Worm (Caenorhabditis elegans) whole organism, late embryonic: Measurements from ENCODE around the gene lmtr-2.

ENCODE experiments used
- F13H6.1 ChIP-seq: sonication (generic microtip); optimal IDR thresholded peaks from 2 replicates; lab custom pipeline; 2016; ENCODE audit warnings: missing genetic modification characterization, missing compliant biosample characterization
- K02D7.2 ChIP-seq: sonication (generic microtip); optimal IDR thresholded peaks from 2 replicates; lab custom pipeline; 2017; ENCODE audit warnings: mild to moderate bottlenecking, missing genetic modification characterization, missing compliant biosample characterization
- K09A11.1 ChIP-seq: sonication (generic microtip); optimal IDR thresholded peaks from 2 replicates; lab custom pipeline; 2017; ENCODE audit warnings: antibody characterized with exemption, mild to moderate bottlenecking, missing genetic modification characterization, missing compliant biosample characterization; ENCODE audit not compliant: insufficient read depth
- ama-1 ChIP-seq: fragments of 150-350 bp; optimal IDR thresholded peaks from 2 replicates; lab custom pipeline; 2014
- ceh-18 ChIP-seq: sonication (generic microtip); optimal IDR thresholded peaks from 2 replicates; lab custom pipeline; 2016; ENCODE audit warnings: missing genetic modification characterization, missing compliant biosample characterization
- ceh-19 ChIP-seq: fragments of 200-800 bp; sonication (Bioruptor generic); optimal IDR thresholded peaks from 2 replicates; lab custom pipeline; 2018; ENCODE audit warnings: mild to moderate bottlenecking, missing genetic modification characterization, missing compliant biosample characterization
- ceh-31 ChIP-seq: sonication (generic microtip); optimal IDR thresholded peaks from 2 replicates; lab custom pipeline; 2016; ENCODE audit warnings: missing genetic modification characterization, missing compliant biosample characterization
- dmd-4 ChIP-seq: sonication (generic microtip); optimal IDR thresholded peaks from 2 replicates; lab custom pipeline; 2016; ENCODE audit warnings: borderline replicate concordance, missing genetic modification characterization, missing compliant biosample characterization
- elt-2 ChIP-seq: sonication (generic microtip); optimal IDR thresholded peaks from 2 replicates; lab custom pipeline; 2016; ENCODE audit warnings: missing genetic modification reagents, missing genetic modification characterization, missing compliant biosample characterization
- elt-4 ChIP-seq: sonication (generic microtip); optimal IDR thresholded peaks from 2 replicates; lab custom pipeline; 2016; ENCODE audit warnings: missing genetic modification characterization, missing compliant biosample characterization
- hlh-13 ChIP-seq: fragments of 200-800 bp; sonication (Bioruptor generic); optimal IDR thresholded peaks from 2 replicates; lab custom pipeline; 2018; ENCODE audit warnings: mild to moderate bottlenecking, missing genetic modification characterization, missing compliant biosample characterization
- hlh-30 ChIP-seq: sonication (generic microtip); optimal IDR thresholded peaks from 2 replicates; lab custom pipeline; 2017; ENCODE audit warnings: antibody characterized with exemption, missing genetic modification characterization, missing compliant biosample characterization; ENCODE audit not compliant: insufficient read depth
- hlh-6 ChIP-seq: sonication (generic microtip); optimal IDR thresholded peaks from 2 replicates; lab custom pipeline; 2016; ENCODE audit warnings: missing genotype, missing genetic modification characterization, missing compliant biosample characterization
- nfya-1 ChIP-seq: sonication (generic microtip); optimal IDR thresholded peaks from 2 replicates; lab custom pipeline; 2017; ENCODE audit warnings: missing genetic modification characterization, mild to moderate bottlenecking, missing compliant biosample characterization, antibody characterized with exemption, moderate library complexity
- nhr-11 ChIP-seq: fragments of 150-350 bp; optimal IDR thresholded peaks from 2 replicates; lab custom pipeline; 2014; ENCODE audit warnings: missing biosample characterization, missing genetic modification characterization
- nhr-232 ChIP-seq: sonication (generic microtip); optimal IDR thresholded peaks from 2 replicates; lab custom pipeline; 2016; ENCODE audit warnings: missing genetic modification characterization, missing compliant biosample characterization
- pag-3 ChIP-seq: sonication (generic microtip); optimal IDR thresholded peaks from 2 replicates; lab custom pipeline; 2016; ENCODE audit warnings: missing compliant biosample characterization, missing genetic modification characterization, borderline replicate concordance
- pha-4 ChIP-seq: fragments of 150-350 bp; optimal IDR thresholded peaks from 2 replicates; lab custom pipeline; 2018; ENCODE audit warnings: missing biosample characterization, missing genetic modification reagents, missing genetic modification characterization
- pqm-1 ChIP-seq: sonication (generic microtip); optimal IDR thresholded peaks from 2 replicates; lab custom pipeline; 2016; ENCODE audit warnings: missing genetic modification characterization, missing compliant biosample characterization
- ref-2 ChIP-seq: sonication (generic microtip); optimal IDR thresholded peaks from 2 replicates; lab custom pipeline; 2016; ENCODE audit warnings: missing genetic modification characterization, missing compliant biosample characterization
- tbx-2 ChIP-seq: sonication (generic microtip); optimal IDR thresholded peaks from 2 replicates; lab custom pipeline; 2016; ENCODE audit warnings: missing genetic modification characterization, missing compliant biosample characterization
- unc-42 ChIP-seq: sonication (generic microtip); optimal IDR thresholded peaks from 2 replicates; lab custom pipeline; 2016; ENCODE audit warnings: missing genotype, missing genetic modification characterization, missing compliant biosample characterization
- zip-5 ChIP-seq: sonication (generic microtip); optimal IDR thresholded peaks from 2 replicates; lab custom pipeline; 2016; ENCODE audit warnings: missing genetic modification characterization, missing compliant biosample characterization

lmtr-2 gene

ce11 chrV:7977701-7978461, 33.0 kb downstream of the lmtr-2 start, which contains the start of gene let-413:
Gene let-413, minus strand, starts transcription at chrV:7977776.
- TF ChIP-seq pag-3 (tag; lab: Kevin White, UChicago) (no peak), elt-2 (tag; lab: Kevin White, UChicago) (peak; percentile 56), ceh-19 (GFP tag; lab: Kevin White, UChicago) (no peak), pqm-1 (tag; lab: Kevin White, UChicago) (peak; percentile 1), nfya-1 (tag; lab: Kevin White, UChicago) (no peak), pha-4 (tag; lab: Kevin White, UChicago) (no peak), unc-42 (tag; lab: Kevin White, UChicago) (peak; percentile 20), dmd-4 (tag; lab: Kevin White, UChicago) (peak; percentile 26)
- TF ChIP-seq, all 69 proteins: peak for 4

- no peak for TF ChIP-seq zip-5 (tag; lab: Kevin White, UChicago)
- TF ChIP-seq elt-4 (tag; lab: Kevin White, UChicago), result no peak
Observed at ce11 chrV:7971376-7971775, 39.5 kb downstream of the lmtr-2 start.

ce11 chrV:7970519-7970918, 40.4 kb downstream of the lmtr-2 start:
- TF ChIP-seq hlh-30 (tag; lab: Kevin White, UChicago), result no peak

- no peak for TF ChIP-seq K09A11.1 (tag; lab: Kevin White, UChicago)
- no peak for TF ChIP-seq ceh-31
- no peak for TF ChIP-seq nhr-11 (tag; lab: Kevin White, UChicago)
Observed at ce11 chrV:7969107-7969506, 41.8 kb downstream of the lmtr-2 start, which contains the start of gene che-7. Gene che-7, minus strand, starts transcription at chrV:7969207.

- TF ChIP-seq zip-5 (tag; lab: Kevin White, UChicago), result no peak
- TF ChIP-seq hlh-6 (tag; lab: Kevin White, UChicago), result no peak
- TF ChIP-seq tbx-2, result no peak
- no peak for TF ChIP-seq K02D7.2 (tag; lab: Kevin White, UChicago)
- TF ChIP-seq pqm-1 (tag; lab: Kevin White, UChicago), result no peak
- no peak for TF ChIP-seq ceh-18
- no peak for TF ChIP-seq ama-1 (lab: Kevin White, UChicago)
- no peak for TF ChIP-seq hlh-13 (GFP tag; lab: Kevin White, UChicago)
- TF ChIP-seq ref-2 (tag; lab: Kevin White, UChicago), result no peak
- no peak for TF ChIP-seq F13H6.1 (tag; lab: Kevin White, UChicago)
- TF ChIP-seq nhr-232, result no peak
- no peak for TF ChIP-seq pag-3 (tag; lab: Kevin White, UChicago)
Observed at ce11 chrV:7964429-7964828, 46.5 kb downstream of the lmtr-2 start.
